Worm (Caenorhabditis elegans) whole organism, L1 larva: ENCODE measurements around the gene ZC204.6.

Experiments used
- aha-1 ChIP-seq: fragments of 150-350 bp; optimal IDR thresholded peaks from 2 replicates; lab custom pipeline; 2014; ENCODE audit warnings: missing biosample characterization, missing genetic modification characterization
- ama-1 ChIP-seq: fragments of 150-350 bp; optimal IDR thresholded peaks from 2 replicates; lab custom pipeline; 2014
- blmp-1 ChIP-seq: fragments of 150-350 bp; optimal IDR thresholded peaks from 2 replicates; lab custom pipeline; 2014; ENCODE audit warnings: missing biosample characterization, missing genetic modification characterization
- ces-1 ChIP-seq: fragments of 150-350 bp; optimal IDR thresholded peaks from 2 replicates; lab custom pipeline; 2014; ENCODE audit warnings: missing biosample characterization, missing genetic modification reagents, missing genetic modification characterization
- efl-1 ChIP-seq, 4 experiments: fragments of 150-350 bp; optimal IDR thresholded peaks in 3 of 4; peaks in 1 of 4; 1 replicate in 1 of 4; 2 replicates in 3 of 4; lab custom pipeline; 2014; ENCODE audit warnings: missing biosample characterization in 2 of 4, missing genetic modification characterization in 2 of 4, missing genetic modification reagents in 2 of 4
- egl-27 ChIP-seq, 2 experiments: fragments of 150-350 bp in 1 of 2; sonication (generic microtip); optimal IDR thresholded peaks; 3 replicates each; lab custom pipeline; 2017 to 2018; ENCODE audit warnings: missing biosample characterization in 2 of 2, missing genetic modification characterization in 2 of 2, missing genetic modification reagents in 2 of 2
- fos-1 ChIP-seq: fragments of 150-350 bp; optimal IDR thresholded peaks from 2 replicates; lab custom pipeline; 2014; ENCODE audit warnings: missing biosample characterization, missing genetic modification characterization
- lin-39 ChIP-seq: fragments of 150-350 bp; optimal IDR thresholded peaks from 2 replicates; lab custom pipeline; 2014; ENCODE audit warnings: missing biosample characterization, missing genetic modification reagents, missing genetic modification characterization
- nhr-12 ChIP-seq: sonication (generic microtip); optimal IDR thresholded peaks from 2 replicates; lab custom pipeline; 2017; ENCODE audit warnings: missing biosample characterization, missing genetic modification characterization
- nhr-28 ChIP-seq: fragments of 150-350 bp; optimal IDR thresholded peaks from 2 replicates; lab custom pipeline; 2014; ENCODE audit warnings: missing biosample characterization, missing genetic modification characterization
- unc-62 ChIP-seq: fragments of 150-350 bp; optimal IDR thresholded peaks from 2 replicates; lab custom pipeline; 2014; ENCODE audit warnings: missing biosample characterization, missing genetic modification reagents, missing genetic modification characterization
- ztf-11 ChIP-seq, 2 experiments: sonication (generic microtip); optimal IDR thresholded peaks; 2 replicates each; lab custom pipeline; 2016 to 2017; ENCODE audit warnings: missing genetic modification characterization in 2 of 2, missing biosample characterization in 1 of 2, missing compliant biosample characterization in 1 of 2

- TF ChIP-seq ama-1 (lab: Kevin White, UChicago): no peak
- TF ChIP-seq nhr-12 (tag; lab: Kevin White, UChicago): no peak
- TF ChIP-seq lin-39 (tag; lab: Kevin White, UChicago): no peak
- TF ChIP-seq fos-1 (tag; lab: Kevin White, UChicago): no peak
- no peak for TF ChIP-seq ztf-11 (tag; optimal IDR thresholded peaks at IDR 0.05; lab: Kevin White, UChicago)
- no peak for TF ChIP-seq egl-27 (tag; optimal IDR thresholded peaks at IDR 0.05; lab: Kevin White, UChicago)
- TF ChIP-seq nhr-28 (tag; lab: Kevin White, UChicago): no peak
- TF ChIP-seq unc-62: no peak
- no peak for TF ChIP-seq aha-1
- no peak for TF ChIP-seq efl-1 (optimal IDR thresholded peaks at IDR 0.05; lab: Kevin White, UChicago)
- no peak for TF ChIP-seq efl-1 (GFP tag; optimal IDR thresholded peaks at IDR 0.05 in 1 of 2; lab: Kevin White, UChicago)
- no peak for TF ChIP-seq ces-1
- no peak for TF ChIP-seq blmp-1 (tag; lab: Kevin White, UChicago)
Measured at ce11 chrII:1651804-1652203, 7.2 kb upstream of the ZC204.6 start, which contains the start of gene fbxb-16.
